Worm (Caenorhabditis elegans) whole organism, L3 larva: ENCODE measurements around the gene K09E2.1.

Source experiments
- ZK546.5 ChIP-seq: sonication (generic microtip); optimal IDR thresholded peaks from 2 replicates; lab custom pipeline; 2017; ENCODE audit warnings: missing biosample characterization, missing genetic modification characterization
- ceh-16 ChIP-seq: sonication (generic microtip); optimal IDR thresholded peaks from 2 replicates; lab custom pipeline; 2017; ENCODE audit warnings: missing biosample characterization, missing genetic modification characterization
- daf-12 ChIP-seq: fragments of 150-350 bp; optimal IDR thresholded peaks from 2 replicates; lab custom pipeline; 2014; ENCODE audit warnings: missing biosample characterization, missing genetic modification reagents, missing genetic modification characterization
- egl-5 ChIP-seq: fragments of 150-350 bp; optimal IDR thresholded peaks from 2 replicates; lab custom pipeline; 2017; ENCODE audit warnings: missing biosample characterization, missing genetic modification reagents, missing genetic modification characterization, inconsistent platforms
- elt-1 ChIP-seq: fragments of 150-350 bp; optimal IDR thresholded peaks from 2 replicates; lab custom pipeline; 2014; ENCODE audit warnings: missing biosample characterization, missing genetic modification characterization
- fos-1 ChIP-seq: fragments of 150-350 bp; optimal IDR thresholded peaks from 2 replicates; lab custom pipeline; 2014; ENCODE audit warnings: missing biosample characterization, missing genetic modification characterization
- nhr-11 ChIP-seq: fragments of 150-350 bp; optimal IDR thresholded peaks from 2 replicates; lab custom pipeline; 2014; ENCODE audit warnings: missing biosample characterization, missing genetic modification characterization
- nhr-12 ChIP-seq: fragments of 150-350 bp; optimal IDR thresholded peaks from 2 replicates; lab custom pipeline; 2014; ENCODE audit warnings: missing biosample characterization, missing genetic modification characterization
- nhr-76 ChIP-seq: fragments of 150-350 bp; sonication (generic microtip); optimal IDR thresholded peaks from 5 replicates; lab custom pipeline; 2014; ENCODE audit warnings: missing biosample characterization, missing genetic modification characterization

- no peak for TF ChIP-seq elt-1
- no peak for TF ChIP-seq nhr-76
- TF ChIP-seq egl-5 (tag; lab: Kevin White, UChicago) = no peak
- TF ChIP-seq ZK546.5 (tag; lab: Kevin White, UChicago) = no peak
- no peak for TF ChIP-seq nhr-11
- TF ChIP-seq nhr-12 (tag; lab: Kevin White, UChicago) = no peak
- TF ChIP-seq ceh-16 = no peak
- no peak for TF ChIP-seq daf-12 (tag; lab: Kevin White, UChicago)
- no peak for TF ChIP-seq fos-1 (tag; lab: Kevin White, UChicago)
Measured at ce11 chrX:8681600-8681999, at the start of gene K09E2.1.
